Worm (Caenorhabditis elegans) whole organism, early embryonic: ENCODE results near the gene fipr-18.
"Not testable (repeated sequence)": the region's sequence is repeated elsewhere in the genome, so short reads cannot be mapped to it uniquely, and the experiment has no call there.

Experiments used
- F13C5.2 ChIP-seq: sonication (generic microtip); optimal IDR thresholded peaks from 2 replicates; lab custom pipeline; 2017; ENCODE audit warnings: mild to moderate bottlenecking, missing genetic modification characterization, inconsistent platforms, missing compliant biosample characterization
- aly-1 ChIP-seq: sonication (generic microtip); optimal IDR thresholded peaks from 2 replicates; lab custom pipeline; 2016; ENCODE audit warnings: missing genetic modification characterization, missing compliant biosample characterization
- ama-1 ChIP-seq: fragments of 150-350 bp; optimal IDR thresholded peaks from 2 replicates; lab custom pipeline; 2014
- ceh-36 ChIP-seq: sonication (generic microtip); optimal IDR thresholded peaks from 2 replicates; lab custom pipeline; 2016; ENCODE audit warnings: missing genetic modification characterization, inconsistent platforms, missing compliant biosample characterization
- ets-7 ChIP-seq: sonication (generic microtip); optimal IDR thresholded peaks from 2 replicates; lab custom pipeline; 2016; ENCODE audit warnings: missing genotype, missing genetic modification characterization, missing compliant biosample characterization
- hnd-1 ChIP-seq: sonication (generic microtip); optimal IDR thresholded peaks from 2 replicates; lab custom pipeline; 2016; ENCODE audit warnings: missing genetic modification characterization, missing compliant biosample characterization
- pes-1 ChIP-seq: fragments of 200-800 bp; sonication (Bioruptor generic); IDR thresholded peaks from 2 replicates; pipeline ENCODE4 v1.3.6; 2022; ENCODE audit warnings: missing genetic modification reagents, missing genetic modification characterization, missing compliant biosample characterization
- sea-1 ChIP-seq: fragments of 200-800 bp; sonication (Bioruptor generic); conservative IDR thresholded peaks from 2 replicates; pipeline ENCODE4 v1.3.6; 2022; ENCODE audit warnings: missing genetic modification characterization, missing compliant biosample characterization
- tbx-11 ChIP-seq: fragments of 200-800 bp; sonication (Bioruptor generic); IDR thresholded peaks from 2 replicates; pipeline ENCODE4 v1.3.6; 2022; ENCODE audit warnings: missing genetic modification characterization, missing compliant biosample characterization
- tbx-37 ChIP-seq: fragments of 200-800 bp; sonication (Bioruptor generic); conservative IDR thresholded peaks from 2 replicates; pipeline ENCODE4 v1.3.6; 2022; ENCODE audit warnings: missing genetic modification reagents, missing genetic modification characterization, missing compliant biosample characterization

ce11 chrIII:7468980-7469379, 9.9 kb downstream of the fipr-18 start, which contains the start of gene H14A12.5:
- TF ChIP-seq ama-1 (lab: Kevin White, UChicago); sea-1; tbx-11 (GFP tag; lab: Robert Waterston, UW); hnd-1; aly-1 (tag; lab: Kevin White, UChicago); ceh-36; pes-1 (GFP tag; lab: Robert Waterston, UW); tbx-37 (GFP tag; lab: Robert Waterston, UW); ets-7 (tag; lab: Kevin White, UChicago); F13C5.2 (tag; lab: Kevin White, UChicago): not testable (repeated sequence)
